Worm (Caenorhabditis elegans) whole organism, early embryonic: ENCODE results near the gene srg-8.

Source experiments
- F13C5.2 ChIP-seq: sonication (generic microtip); optimal IDR thresholded peaks from 2 replicates; lab custom pipeline; 2017; ENCODE audit warnings: mild to moderate bottlenecking, missing genetic modification characterization, inconsistent platforms, missing compliant biosample characterization
- aly-1 ChIP-seq: sonication (generic microtip); optimal IDR thresholded peaks from 2 replicates; lab custom pipeline; 2016; ENCODE audit warnings: missing genetic modification characterization, missing compliant biosample characterization
- ama-1 ChIP-seq: fragments of 150-350 bp; optimal IDR thresholded peaks from 2 replicates; lab custom pipeline; 2014
- ceh-13 ChIP-seq: fragments of 200-800 bp; sonication (Bioruptor generic); optimal IDR thresholded peaks from 2 replicates; lab custom pipeline; 2018; ENCODE audit warnings: mild to moderate bottlenecking, missing genetic modification characterization, missing compliant biosample characterization
- ceh-36 ChIP-seq: sonication (generic microtip); optimal IDR thresholded peaks from 2 replicates; lab custom pipeline; 2016; ENCODE audit warnings: missing genetic modification characterization, inconsistent platforms, missing compliant biosample characterization
- ets-7 ChIP-seq: sonication (generic microtip); optimal IDR thresholded peaks from 2 replicates; lab custom pipeline; 2016; ENCODE audit warnings: missing genotype, missing genetic modification characterization, missing compliant biosample characterization
- hmbx-1 ChIP-seq: sonication (generic microtip); optimal IDR thresholded peaks from 2 replicates; lab custom pipeline; 2016; ENCODE audit warnings: mild to moderate bottlenecking, missing genetic modification characterization, missing compliant biosample characterization
- hmg-4 ChIP-seq: fragments of 200-800 bp; sonication (Bioruptor generic); optimal IDR thresholded peaks from 2 replicates; lab custom pipeline; 2018; ENCODE audit warnings: mild to moderate bottlenecking, missing genetic modification characterization, missing compliant biosample characterization
- hnd-1 ChIP-seq: sonication (generic microtip); optimal IDR thresholded peaks from 2 replicates; lab custom pipeline; 2016; ENCODE audit warnings: missing genetic modification characterization, missing compliant biosample characterization
- scrt-1 ChIP-seq: fragments of 200-800 bp; sonication (Bioruptor generic); IDR thresholded peaks from 2 replicates; pipeline ENCODE4 v1.3.6; 2022; ENCODE audit warnings: missing genetic modification characterization, missing compliant biosample characterization
- sea-1 ChIP-seq: fragments of 200-800 bp; sonication (Bioruptor generic); conservative IDR thresholded peaks from 2 replicates; pipeline ENCODE4 v1.3.6; 2022; ENCODE audit warnings: missing genetic modification characterization, missing compliant biosample characterization
- tbx-11 ChIP-seq: fragments of 200-800 bp; sonication (Bioruptor generic); IDR thresholded peaks from 2 replicates; pipeline ENCODE4 v1.3.6; 2022; ENCODE audit warnings: missing genetic modification characterization, missing compliant biosample characterization
- tra-4 ChIP-seq: sonication (generic microtip); optimal IDR thresholded peaks from 2 replicates; lab custom pipeline; 2017; ENCODE audit warnings: missing genetic modification characterization, missing compliant biosample characterization

DNA sequence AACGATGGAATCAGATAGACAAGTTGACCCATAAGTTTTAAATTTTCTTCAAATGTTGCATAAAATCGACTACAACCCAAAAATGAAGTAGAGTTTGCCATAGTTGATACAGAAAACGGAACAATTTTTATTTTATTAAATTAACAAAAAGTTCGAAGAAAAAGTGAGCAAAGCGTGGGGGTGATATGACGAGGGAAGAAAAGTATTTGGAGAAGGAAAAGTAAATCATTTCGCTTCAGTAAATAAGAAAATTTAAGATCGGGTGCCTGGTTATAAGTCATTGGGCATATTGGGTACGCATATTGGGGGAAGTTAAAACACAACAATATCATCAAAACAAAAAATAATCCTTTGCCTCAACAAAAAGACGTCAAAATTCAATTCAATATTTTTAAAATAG lies 11.3 kb upstream of the srg-8 start, which contains the start of gene srg-6:
- TF ChIP-seq tra-4 (tag; lab: Kevin White, UChicago): no peak
- no peak for TF ChIP-seq F13C5.2
- TF ChIP-seq ama-1 (lab: Kevin White, UChicago): no peak
- no peak for TF ChIP-seq hmbx-1 (tag; lab: Kevin White, UChicago)
- no peak for TF ChIP-seq hnd-1 (tag; lab: Kevin White, UChicago)
- TF ChIP-seq tbx-11 (GFP tag; lab: Robert Waterston, UW): no peak
- TF ChIP-seq sea-1: no peak
- TF ChIP-seq ceh-13: no peak
- no peak for TF ChIP-seq ceh-36 (tag; lab: Kevin White, UChicago)
- no peak for TF ChIP-seq scrt-1 (GFP tag; lab: Robert Waterston, UW)
- TF ChIP-seq ets-7: no peak
- TF ChIP-seq hmg-4 (GFP tag; lab: Kevin White, UChicago): no peak
- no peak for TF ChIP-seq aly-1 (tag; lab: Kevin White, UChicago)
